Worm (Caenorhabditis elegans): ENCODE measurements around the gene F43G6.17.

ce11 chrII:11823566-11824308, 21.2 kb downstream of the F43G6.17 start, which contains the start of gene Y6D1A.1:
- TF ChIP-seq nhr-11 (tag; optimal IDR thresholded peaks at IDR 0.05) = no peak
- no peak for TF ChIP-seq pha-4 (tag; optimal IDR thresholded peaks at IDR 0.05)
- no peak for TF ChIP-seq ceh-9 (tag; optimal IDR thresholded peaks at IDR 0.05)
- no peak for TF ChIP-seq fkh-10 (GFP tag; optimal IDR thresholded peaks at IDR 0.05)
- TF ChIP-seq madf-2 (tag; optimal IDR thresholded peaks at IDR 0.05) = no peak

Measured in whole organism, late embryonic.